Fruit fly (Drosophila melanogaster) whole organism, adult: ENCODE measurements around the gene CG34168.

Experiments
- CG11617 ChIP-seq: fragments of 200-800 bp; sonication (Bioruptor generic); optimal IDR thresholded peaks from 2 replicates; lab custom pipeline; 2017; ENCODE audit warnings: mild to moderate bottlenecking, missing biosample characterization, missing genetic modification reagents, missing genetic modification characterization
- CG12768 ChIP-seq: fragments of 200-800 bp; sonication (Bioruptor generic); optimal IDR thresholded peaks from 2 replicates; lab custom pipeline; 2017; ENCODE audit warnings: missing biosample characterization, missing genetic modification characterization, mild to moderate bottlenecking, moderate library complexity, missing genetic modification reagents
- CG14711 ChIP-seq: fragments of 200-800 bp; sonication (Bioruptor generic); optimal IDR thresholded peaks from 2 replicates; lab custom pipeline; 2018; ENCODE audit warnings: missing biosample characterization, mild to moderate bottlenecking, missing genetic modification characterization, moderate library complexity
- CG1620 ChIP-seq: fragments of 200-800 bp; sonication (Bioruptor generic); optimal IDR thresholded peaks from 2 replicates; lab custom pipeline; 2016; ENCODE audit warnings: missing biosample characterization, missing genetic modification characterization
- CG33017 ChIP-seq: fragments of 200-800 bp; sonication (Bioruptor generic); optimal IDR thresholded peaks from 2 replicates; lab custom pipeline; 2018; ENCODE audit warnings: missing biosample characterization, mild to moderate bottlenecking, missing genetic modification characterization, moderate library complexity
- CG5204 ChIP-seq: fragments of 200-800 bp; sonication (Bioruptor generic); optimal IDR thresholded peaks from 2 replicates; lab custom pipeline; 2016; ENCODE audit warnings: missing biosample characterization, missing genetic modification characterization
- CG7045 ChIP-seq: fragments of 200-800 bp; sonication (Bioruptor generic); optimal IDR thresholded peaks from 2 replicates; lab custom pipeline; 2017; ENCODE audit warnings: missing biosample characterization, mild to moderate bottlenecking, missing genetic modification characterization
- CG7101 ChIP-seq: fragments of 200-800 bp; sonication (Bioruptor generic); optimal IDR thresholded peaks from 2 replicates; lab custom pipeline; 2018; ENCODE audit warnings: missing biosample characterization, mild to moderate bottlenecking, missing genetic modification characterization, moderate library complexity
- Clk ChIP-seq: fragments of 200-800 bp; sonication (Bioruptor generic); optimal IDR thresholded peaks from 2 replicates; lab custom pipeline; 2017; ENCODE audit warnings: missing biosample characterization, missing genetic modification characterization
- Crg-1 ChIP-seq: fragments of 200-800 bp; sonication (Bioruptor generic); optimal IDR thresholded peaks from 2 replicates; lab custom pipeline; 2016; ENCODE audit warnings: missing biosample characterization, missing genetic modification characterization
- Hr96 ChIP-seq: fragments of 200-800 bp; sonication (Bioruptor generic); optimal IDR thresholded peaks from 2 replicates; lab custom pipeline; 2016; ENCODE audit warnings: missing biosample characterization, missing genetic modification characterization
- Mnt ChIP-seq: fragments of 200-800 bp; sonication (Bioruptor generic); optimal IDR thresholded peaks from 2 replicates; lab custom pipeline; 2016; ENCODE audit warnings: missing biosample characterization, mild to moderate bottlenecking, missing genetic modification characterization
- bab1 ChIP-seq: fragments of 200-800 bp; sonication (Bioruptor generic); optimal IDR thresholded peaks from 3 replicates; lab custom pipeline; 2019; ENCODE audit warnings: missing biosample characterization, mild to moderate bottlenecking, missing genetic modification characterization, moderate library complexity
- cic ChIP-seq: fragments of 200-800 bp; sonication (Bioruptor generic); optimal IDR thresholded peaks from 2 replicates; lab custom pipeline; 2017; ENCODE audit warnings: missing biosample characterization, mild to moderate bottlenecking, missing genetic modification characterization, moderate library complexity
- cnc ChIP-seq, 2 experiments: fragments of >200 bp; optimal IDR thresholded peaks; 2 replicates each; lab custom pipeline; 2017
- kay ChIP-seq: fragments of 200-800 bp; sonication (Bioruptor generic); peaks from one replicate; lab custom pipeline; 2016; ENCODE audit warnings: missing biosample characterization, missing genetic modification characterization, borderline replicate concordance
- ovo ChIP-seq: fragments of 200-800 bp; sonication (Bioruptor generic); optimal IDR thresholded peaks from 2 replicates; lab custom pipeline; 2016; ENCODE audit warnings: missing biosample characterization, missing genetic modification characterization
- pad ChIP-seq: fragments of 200-800 bp; sonication (Bioruptor generic); optimal IDR thresholded peaks from 3 replicates; lab custom pipeline; 2017; ENCODE audit warnings: missing biosample characterization, missing genetic modification characterization, mild to moderate bottlenecking, moderate library complexity, missing genetic modification reagents
- tj ChIP-seq: fragments of 200-800 bp; sonication (Bioruptor generic); optimal IDR thresholded peaks from 3 replicates; lab custom pipeline; 2017; ENCODE audit warnings: missing biosample characterization, mild to moderate bottlenecking, missing genetic modification characterization, moderate library complexity
- toe ChIP-seq: fragments of 200-800 bp; sonication (Bioruptor generic); optimal IDR thresholded peaks from 2 replicates; lab custom pipeline; 2016; ENCODE audit warnings: missing biosample characterization, missing genetic modification characterization

The CG34168 gene

DNA sequence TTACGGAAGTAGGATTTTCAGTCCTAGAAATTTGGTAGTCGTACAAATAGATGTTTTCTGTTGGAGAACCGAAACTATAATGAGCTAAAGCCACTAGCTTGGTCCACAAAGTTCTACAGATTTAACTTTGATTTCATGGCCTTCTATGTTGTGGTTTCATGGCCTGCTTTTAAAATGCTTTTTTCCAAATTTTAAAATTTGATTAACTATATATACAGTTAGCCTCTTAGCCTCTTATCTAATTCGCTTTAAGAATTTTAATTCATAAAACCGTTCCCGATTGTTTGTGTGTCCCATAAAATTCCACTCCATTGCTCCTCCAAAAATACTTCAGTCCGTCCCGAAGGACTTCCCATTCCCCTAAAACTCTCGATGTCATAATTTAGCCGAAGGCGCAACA, at the start of gene CG34168:
CG34168 (minus strand) TSS at position 101 of the 400 bp plus-strand sequence.
- no peak for TF ChIP-seq CG11617 (GFP tag; lab: Kevin White, UChicago)
- TF ChIP-seq CG5204 (GFP tag; lab: Kevin White, UChicago): no peak
- no peak for TF ChIP-seq CG7101 (tag; lab: Kevin White, UChicago)
- no peak for TF ChIP-seq tj (GFP tag; lab: Kevin White, UChicago)
- TF ChIP-seq toe (GFP tag; lab: Kevin White, UChicago): no peak
- TF ChIP-seq kay (GFP tag; lab: Kevin White, UChicago): no peak
- no peak for TF ChIP-seq pad
- no peak for TF ChIP-seq ovo (GFP tag; lab: Kevin White, UChicago)
- no peak for TF ChIP-seq CG12768 (GFP tag; lab: Kevin White, UChicago)
- TF ChIP-seq Mnt (GFP tag; lab: Kevin White, UChicago): no peak
- TF ChIP-seq Crg-1 (GFP tag; lab: Kevin White, UChicago): no peak
- TF ChIP-seq CG1620 (GFP tag; lab: Kevin White, UChicago): no peak
- no peak for TF ChIP-seq CG7045 (GFP tag; lab: Kevin White, UChicago)
- TF ChIP-seq Clk (GFP tag; lab: Kevin White, UChicago): no peak
- TF ChIP-seq cnc (optimal IDR thresholded peaks at IDR 0.05; lab: Kevin White, UChicago): no peak

DNA sequence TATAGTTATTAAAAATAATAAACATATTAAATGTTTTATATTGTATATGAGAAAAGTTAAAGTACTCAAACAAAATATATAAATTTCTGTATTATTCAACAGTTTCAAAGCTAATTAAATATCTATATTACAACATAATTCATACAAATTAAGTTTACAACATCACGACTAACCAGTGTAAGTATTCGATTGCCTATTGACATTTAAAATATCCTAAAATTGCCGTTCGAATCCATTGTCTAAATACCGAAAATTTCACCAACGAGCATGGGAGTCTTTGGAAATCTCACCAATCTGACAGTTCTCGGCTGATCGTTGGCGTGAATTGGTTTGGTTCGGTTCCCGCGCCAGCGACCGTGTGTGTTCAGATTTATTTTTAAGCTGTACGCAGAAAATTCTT, 30.5 kb upstream of the CG34168 start, which contains the start of gene Ca-alpha1D:
Ca-alpha1D (plus strand) TSS at position 301 of the 400 bp plus-strand sequence.
- no peak for TF ChIP-seq pad
- TF ChIP-seq Crg-1 (GFP tag; lab: Kevin White, UChicago): no peak
- no peak for TF ChIP-seq cic (GFP tag; lab: Kevin White, UChicago)
- no peak for TF ChIP-seq CG5204 (GFP tag; lab: Kevin White, UChicago)
- TF ChIP-seq CG1620 (GFP tag; lab: Kevin White, UChicago): no peak
- no peak for TF ChIP-seq bab1 (GFP tag; lab: Kevin White, UChicago)
- TF ChIP-seq CG33017 (tag; lab: Kevin White, UChicago): no peak
- no peak for TF ChIP-seq cnc (optimal IDR thresholded peaks at IDR 0.05; lab: Kevin White, UChicago)
- TF ChIP-seq toe (GFP tag; lab: Kevin White, UChicago): no peak
- no peak for TF ChIP-seq Hr96 (GFP tag; lab: Kevin White, UChicago)
- TF ChIP-seq kay (GFP tag; lab: Kevin White, UChicago): no peak
- no peak for TF ChIP-seq Mnt (GFP tag; lab: Kevin White, UChicago)
- TF ChIP-seq Clk (GFP tag; lab: Kevin White, UChicago): no peak
- TF ChIP-seq CG11617 (GFP tag; lab: Kevin White, UChicago): no peak
- no peak for TF ChIP-seq CG7101 (tag; lab: Kevin White, UChicago)
- TF ChIP-seq CG7045 (GFP tag; lab: Kevin White, UChicago): no peak

DNA sequence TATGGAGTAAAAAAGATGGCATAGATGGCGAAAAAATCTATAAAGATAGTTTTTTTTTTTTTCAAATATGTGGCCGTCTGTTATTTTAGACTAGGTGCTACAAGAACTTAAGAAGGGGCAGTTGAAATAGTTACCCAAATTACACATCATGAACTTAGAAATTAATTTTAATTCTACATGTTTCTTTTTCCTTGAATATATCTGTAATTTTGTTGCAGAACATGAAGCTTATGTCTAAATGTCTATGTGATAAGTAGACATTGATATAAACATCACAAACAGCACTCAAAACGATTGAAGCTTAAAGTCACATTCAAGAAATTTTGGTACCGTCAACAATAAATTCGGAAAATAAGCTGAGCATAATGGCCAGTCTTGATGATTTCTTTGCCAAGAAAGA, 1.9 kb downstream of the CG34168 start, which contains the start of gene CG4892:
CG4892 (plus strand) TSS at position 301 of the 400 bp plus-strand sequence.
- TF ChIP-seq CG12768 (GFP tag; lab: Kevin White, UChicago) (no peak), CG33017 (tag; lab: Kevin White, UChicago) (no peak), pad (no peak), CG7101 (tag; lab: Kevin White, UChicago) (no peak), Crg-1 (GFP tag; lab: Kevin White, UChicago) (no peak), CG7045 (GFP tag; lab: Kevin White, UChicago) (no peak), bab1 (GFP tag; lab: Kevin White, UChicago) (no peak), CG14711 (tag; lab: Kevin White, UChicago) (no peak), ovo (GFP tag; lab: Kevin White, UChicago) (no peak), CG5204 (GFP tag; lab: Kevin White, UChicago) (no peak), tj (GFP tag; lab: Kevin White, UChicago) (no peak), toe (GFP tag; lab: Kevin White, UChicago) (no peak), Hr96 (GFP tag; lab: Kevin White, UChicago) (no peak), cnc (optimal IDR thresholded peaks at IDR 0.05; lab: Kevin White, UChicago) (no peak), kay (GFP tag; lab: Kevin White, UChicago) (no peak)

DNA sequence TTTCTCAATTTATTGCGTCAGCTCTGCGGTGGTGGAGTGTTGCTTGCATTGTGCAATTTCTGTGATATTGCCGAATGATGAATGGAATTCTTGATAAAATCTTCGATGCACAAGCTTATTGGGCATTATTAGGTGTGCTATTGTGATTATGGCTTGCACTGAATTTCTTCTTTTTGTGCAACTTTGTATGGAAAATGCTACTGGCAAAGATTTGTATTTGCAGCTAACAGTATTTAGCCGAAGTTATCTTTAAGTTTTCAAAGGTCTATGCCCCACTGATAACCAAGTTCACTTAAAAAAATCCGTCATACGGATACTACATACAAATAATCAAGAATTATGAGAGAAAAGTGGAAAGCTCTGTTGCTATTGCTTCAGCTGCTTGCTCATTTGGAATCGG, 40.4 kb downstream of the CG34168 start, which contains the start of gene CG4891:
CG4891 (plus strand) TSS at position 301 of the 400 bp plus-strand sequence.
- TF ChIP-seq cic (GFP tag; lab: Kevin White, UChicago) (no peak), CG5204 (GFP tag; lab: Kevin White, UChicago) (no peak), toe (GFP tag; lab: Kevin White, UChicago) (no peak), Clk (GFP tag; lab: Kevin White, UChicago) (no peak), Mnt (GFP tag; lab: Kevin White, UChicago) (no peak), kay (GFP tag; lab: Kevin White, UChicago) (no peak), CG12768 (GFP tag; lab: Kevin White, UChicago) (no peak), CG7045 (GFP tag; lab: Kevin White, UChicago) (no peak), pad (no peak), CG33017 (tag; lab: Kevin White, UChicago) (no peak), bab1 (GFP tag; lab: Kevin White, UChicago) (no peak), CG11617 (GFP tag; lab: Kevin White, UChicago) (no peak)
